Worm (Caenorhabditis elegans) whole organism, L3 larva: Measurements from ENCODE around the gene C12D5.9.

Source experiments
- ama-1 ChIP-seq: fragments of 150-350 bp; optimal IDR thresholded peaks from 2 replicates; lab custom pipeline; 2018
- ceh-16 ChIP-seq: sonication (generic microtip); optimal IDR thresholded peaks from 2 replicates; lab custom pipeline; 2017; ENCODE audit warnings: missing biosample characterization, missing genetic modification characterization
- ceh-82 ChIP-seq: fragments of 150-350 bp; optimal IDR thresholded peaks from 2 replicates; lab custom pipeline; 2014; ENCODE audit warnings: missing biosample characterization, missing genetic modification characterization
- egl-27 ChIP-seq: sonication (generic microtip); optimal IDR thresholded peaks from 4 replicates; lab custom pipeline; 2017; ENCODE audit warnings: missing biosample characterization, missing genetic modification reagents, missing genetic modification characterization
- elt-3 ChIP-seq, 3 experiments: fragments of 150-350 bp in 1 of 3; sonication (generic microtip) in 2 of 3; optimal IDR thresholded peaks; 2 replicates in 2 of 3; 4 replicates in 1 of 3; lab custom pipeline; 2014 to 2017; ENCODE audit warnings: missing biosample characterization in 3 of 3, missing genetic modification characterization in 3 of 3
- lin-39 ChIP-seq: fragments of 150-350 bp; optimal IDR thresholded peaks from 2 replicates; lab custom pipeline; 2018; ENCODE audit warnings: missing biosample characterization, missing genetic modification reagents, missing genetic modification characterization
- mml-1 ChIP-seq: fragments of 150-350 bp; sonication (generic microtip); optimal IDR thresholded peaks from 3 replicates; lab custom pipeline; 2014; ENCODE audit warnings: missing biosample characterization, missing genetic modification characterization
- nhr-237 ChIP-seq: fragments of 150-350 bp; optimal IDR thresholded peaks from 2 replicates; lab custom pipeline; 2014; ENCODE audit warnings: missing biosample characterization, missing genetic modification characterization
- nhr-28 ChIP-seq: fragments of 150-350 bp; optimal IDR thresholded peaks from 2 replicates; lab custom pipeline; 2014; ENCODE audit warnings: missing biosample characterization, missing genetic modification characterization
- pha-4 ChIP-seq: fragments of 150-350 bp; optimal IDR thresholded peaks from 2 replicates; lab custom pipeline; 2014; ENCODE audit warnings: missing biosample characterization, missing genetic modification reagents, missing genetic modification characterization
- snpc-4 ChIP-seq: fragments of 150-350 bp; optimal IDR thresholded peaks from 2 replicates; lab custom pipeline; 2014; ENCODE audit warnings: missing biosample characterization, missing genetic modification characterization
- tbx-2 ChIP-seq: sonication (generic microtip); optimal IDR thresholded peaks from 2 replicates; lab custom pipeline; 2016; ENCODE audit warnings: mild to moderate bottlenecking, missing genetic modification characterization, missing compliant biosample characterization
- ztf-11 ChIP-seq: fragments of 150-350 bp; optimal IDR thresholded peaks from 2 replicates; lab custom pipeline; 2014; ENCODE audit warnings: missing biosample characterization, missing genetic modification characterization

ce11 chrV:7737710-7738109 lies 47.9 kb upstream of the C12D5.9 start, which contains the start of gene srr-9:
- no peak for TF ChIP-seq lin-39 (tag; lab: Kevin White, UChicago)
- no peak for TF ChIP-seq snpc-4 (tag; lab: Kevin White, UChicago)
- TF ChIP-seq egl-27 (tag; lab: Kevin White, UChicago) = no peak
- no peak for TF ChIP-seq nhr-28 (tag; lab: Kevin White, UChicago)
- no peak for TF ChIP-seq ceh-82 (tag; lab: Kevin White, UChicago)
- no peak for TF ChIP-seq nhr-237
- no peak for TF ChIP-seq mml-1
- TF ChIP-seq pha-4 (tag; lab: Kevin White, UChicago) = no peak
- no peak for TF ChIP-seq ceh-16 (tag; lab: Kevin White, UChicago)
- TF ChIP-seq ztf-11 (tag; lab: Kevin White, UChicago) = no peak
- TF ChIP-seq tbx-2 (tag; lab: Kevin White, UChicago) = no peak
- TF ChIP-seq ama-1 (lab: Kevin White, UChicago) = no peak
- TF ChIP-seq elt-3 (tag; optimal IDR thresholded peaks at IDR 0.05; lab: Kevin White, UChicago) = no peak
